Fruit fly (Drosophila melanogaster): Measurements from ENCODE around the gene CG44303.

Gene CG44303

dm6 chrX:6723622-6724021 lies 36.4 kb upstream of the CG44303 start:
- TF ChIP-seq fd96Ca (GFP tag; IDR thresholded peaks at IDR 0.05) (no peak), gl (tag; optimal IDR thresholded peaks at IDR 0.05) (no peak), CG8301 (tag; optimal IDR thresholded peaks at IDR 0.05) (no peak), Ets98B (GFP tag; IDR thresholded peaks at IDR 0.05) (no peak), CG15710 (tag; optimal IDR thresholded peaks at IDR 0.05) (no peak), CG8159 (tag; optimal IDR thresholded peaks at IDR 0.05) (no peak), CG14655 (GFP tag; optimal IDR thresholded peaks at IDR 0.05) (no peak), D1 (tag; optimal IDR thresholded peaks at IDR 0.05) (no peak), Pif1A (GFP tag; optimal IDR thresholded peaks at IDR 0.05) (no peak), CG12605 (GFP tag; IDR thresholded peaks at IDR 0.05) (no peak)

- TF ChIP-seq fd96Ca (GFP tag; IDR thresholded peaks at IDR 0.05), result no peak
- TF ChIP-seq Pif1A (GFP tag; optimal IDR thresholded peaks at IDR 0.05), result no peak
- no peak for TF ChIP-seq gl (tag; optimal IDR thresholded peaks at IDR 0.05)
- no peak for TF ChIP-seq CG17806 (tag; optimal IDR thresholded peaks at IDR 0.05)
- no peak for TF ChIP-seq D1 (tag; optimal IDR thresholded peaks at IDR 0.05)
- no peak for TF ChIP-seq CG15710 (tag; optimal IDR thresholded peaks at IDR 0.05)
- no peak for TF ChIP-seq CG10348 (GFP tag; IDR thresholded peaks at IDR 0.05)
- no peak for TF ChIP-seq CG14655 (GFP tag; optimal IDR thresholded peaks at IDR 0.05)
- no peak for TF ChIP-seq CG34367 (tag; optimal IDR thresholded peaks at IDR 0.05)
- TF ChIP-seq CG12605 (GFP tag; IDR thresholded peaks at IDR 0.05), result no peak
- no peak for TF ChIP-seq EcR (GFP tag; optimal IDR thresholded peaks at IDR 0.05)
- no peak for TF ChIP-seq CG9948 (tag; optimal IDR thresholded peaks at IDR 0.05)
- TF ChIP-seq rn (GFP tag; IDR thresholded peaks at IDR 0.05), result no peak
- TF ChIP-seq CG8301 (tag; optimal IDR thresholded peaks at IDR 0.05), result no peak
- TF ChIP-seq Ets98B (GFP tag; IDR thresholded peaks at IDR 0.05), result no peak
- TF ChIP-seq CG32121 (GFP tag; IDR thresholded peaks at IDR 0.05), result no peak
- no peak for TF ChIP-seq CG13204 (GFP tag; optimal IDR thresholded peaks at IDR 0.05)
- TF ChIP-seq CG4496 (GFP tag; IDR thresholded peaks at IDR 0.05), result no peak
- TF ChIP-seq Pif1B (GFP tag; optimal IDR thresholded peaks at IDR 0.05), result no peak
Observed at dm6 chrX:6719968-6720367, 32.7 kb upstream of the CG44303 start.

- TF ChIP-seq gl (tag; optimal IDR thresholded peaks at IDR 0.05) (no peak), D1 (tag; optimal IDR thresholded peaks at IDR 0.05) (peak; percentile 7), Pif1A (GFP tag; optimal IDR thresholded peaks at IDR 0.05) (no peak), CG15710 (tag; optimal IDR thresholded peaks at IDR 0.05) (no peak), CG4496 (GFP tag; IDR thresholded peaks at IDR 0.05) (peak; percentile 48; the same call in 2 of the 3 replicates), CG10348 (GFP tag; IDR thresholded peaks at IDR 0.05) (no peak), CG34367 (tag; optimal IDR thresholded peaks at IDR 0.05) (no peak), Ets98B (GFP tag; IDR thresholded peaks at IDR 0.05) (peak; percentile 37), CG12605 (GFP tag; IDR thresholded peaks at IDR 0.05) (no peak), CG8159 (tag; optimal IDR thresholded peaks at IDR 0.05) (no peak), fd96Ca (GFP tag; IDR thresholded peaks at IDR 0.05) (no peak), Snoo (tag; optimal IDR thresholded peaks at IDR 0.05) (no peak), rn (GFP tag; IDR thresholded peaks at IDR 0.05) (no peak), Pif1B (GFP tag; optimal IDR thresholded peaks at IDR 0.05) (no peak), CG17806 (tag; optimal IDR thresholded peaks at IDR 0.05) (peak; percentile 25), CG32121 (GFP tag; IDR thresholded peaks at IDR 0.05) (peak; percentile 49; the same call in 1 of the 2 replicates), CG8301 (tag; optimal IDR thresholded peaks at IDR 0.05) (peak; percentile 14), CG14655 (GFP tag; optimal IDR thresholded peaks at IDR 0.05) (no peak), EcR (GFP tag; optimal IDR thresholded peaks at IDR 0.05) (no peak), CG13204 (GFP tag; optimal IDR thresholded peaks at IDR 0.05) (no peak), CG9948 (tag; optimal IDR thresholded peaks at IDR 0.05) (peak; percentile 1)
Observed at dm6 chrX:6719259-6719658, 32.0 kb upstream of the CG44303 start.

- no peak for TF ChIP-seq CG14655 (GFP tag; optimal IDR thresholded peaks at IDR 0.05)
- no peak for TF ChIP-seq CG15710 (tag; optimal IDR thresholded peaks at IDR 0.05)
- no peak for TF ChIP-seq CG34367 (tag; optimal IDR thresholded peaks at IDR 0.05)
- TF ChIP-seq Snoo (tag; optimal IDR thresholded peaks at IDR 0.05), result no peak
- no peak for TF ChIP-seq CG17806 (tag; optimal IDR thresholded peaks at IDR 0.05)
- no peak for TF ChIP-seq Ets98B (GFP tag; IDR thresholded peaks at IDR 0.05)
- TF ChIP-seq CG32121 (GFP tag; IDR thresholded peaks at IDR 0.05), result no peak
- no peak for TF ChIP-seq CG12605 (GFP tag; IDR thresholded peaks at IDR 0.05)
Observed at dm6 chrX:6716170-6716569, 28.9 kb upstream of the CG44303 start.

- TF ChIP-seq Pif1B (GFP tag; optimal IDR thresholded peaks at IDR 0.05) (peak; percentile 87), CG12605 (GFP tag; IDR thresholded peaks at IDR 0.05) (peak; percentile 86), fd96Ca (GFP tag; IDR thresholded peaks at IDR 0.05) (peak; percentile 94), CG8159 (tag; optimal IDR thresholded peaks at IDR 0.05) (peak; percentile 76), D1 (tag; optimal IDR thresholded peaks at IDR 0.05) (peak; percentile 32), CG10348 (GFP tag; IDR thresholded peaks at IDR 0.05) (0 out of 2 replicates have a peak, but pooled peaks have one; percentile 23), rn (GFP tag; IDR thresholded peaks at IDR 0.05) (peak; percentile 57; the same call in 1 of the 2 replicates), Snoo (tag; optimal IDR thresholded peaks at IDR 0.05) (peak; percentile 56), Pif1A (GFP tag; optimal IDR thresholded peaks at IDR 0.05) (peak; percentile 88), CG4496 (GFP tag; IDR thresholded peaks at IDR 0.05) (peak; percentile 93), CG15710 (tag; optimal IDR thresholded peaks at IDR 0.05) (peak; percentile 69), CG17806 (tag; optimal IDR thresholded peaks at IDR 0.05) (peak; percentile 83), gl (tag; optimal IDR thresholded peaks at IDR 0.05) (peak; percentile 62), CG8301 (tag; optimal IDR thresholded peaks at IDR 0.05) (peak; percentile 94), CG13204 (GFP tag; optimal IDR thresholded peaks at IDR 0.05) (no peak), CG14655 (GFP tag; optimal IDR thresholded peaks at IDR 0.05) (peak; percentile 94), CG34367 (tag; optimal IDR thresholded peaks at IDR 0.05) (peak; percentile 64), CG32121 (GFP tag; IDR thresholded peaks at IDR 0.05) (peak; percentile 94), CG9948 (tag; optimal IDR thresholded peaks at IDR 0.05) (peak; percentile 81), EcR (GFP tag; optimal IDR thresholded peaks at IDR 0.05) (peak; percentile 84), Ets98B (GFP tag; IDR thresholded peaks at IDR 0.05) (peak; percentile 92)
Observed at dm6 chrX:6711295-6711694, 24.1 kb upstream of the CG44303 start.

- TF ChIP-seq CG10348 (GFP tag; IDR thresholded peaks at IDR 0.05), result no peak
- TF ChIP-seq CG32121 (GFP tag; IDR thresholded peaks at IDR 0.05), result no peak
- no peak for TF ChIP-seq CG34367 (tag; optimal IDR thresholded peaks at IDR 0.05)
- TF ChIP-seq CG15710 (tag; optimal IDR thresholded peaks at IDR 0.05), result no peak
- TF ChIP-seq CG9948 (tag; optimal IDR thresholded peaks at IDR 0.05), result no peak
- no peak for TF ChIP-seq EcR (GFP tag; optimal IDR thresholded peaks at IDR 0.05)
- TF ChIP-seq CG8301 (tag; optimal IDR thresholded peaks at IDR 0.05), result no peak
- no peak for TF ChIP-seq CG4496 (GFP tag; IDR thresholded peaks at IDR 0.05)
- TF ChIP-seq CG8159 (tag; optimal IDR thresholded peaks at IDR 0.05), result no peak
- no peak for TF ChIP-seq CG12605 (GFP tag; IDR thresholded peaks at IDR 0.05)
- no peak for TF ChIP-seq D1 (tag; optimal IDR thresholded peaks at IDR 0.05)
Observed at dm6 chrX:6710665-6711064, 23.4 kb upstream of the CG44303 start.

Data from whole organism, pupa.